Fruit fly (Drosophila melanogaster) whole organism, wandering third instar larva: ENCODE results near the gene Acam.

Experiments
- Abd-B ChIP-seq: fragments of >200 bp; optimal IDR thresholded peaks from 2 replicates; lab custom pipeline; 2017; ENCODE audit warnings: missing biosample characterization, missing genetic modification characterization
- CG32264 ChIP-seq: fragments of 200-800 bp; sonication (Bioruptor generic); optimal IDR thresholded peaks from 2 replicates; lab custom pipeline; 2016; ENCODE audit warnings: missing biosample characterization, missing genetic modification characterization
- CG9705 ChIP-seq: fragments of 200-800 bp; sonication (Bioruptor generic); optimal IDR thresholded peaks from 2 replicates; lab custom pipeline; 2018; ENCODE audit warnings: missing biosample characterization, mild to moderate bottlenecking, missing genetic modification characterization
- Dfd ChIP-seq: fragments of >200 bp; optimal IDR thresholded peaks from 2 replicates; lab custom pipeline; 2017; ENCODE audit warnings: missing biosample characterization, missing genetic modification characterization
- Dif ChIP-seq: fragments of 200-275, 200-300 bp; sonication (Bioruptor generic); optimal IDR thresholded peaks from 2 replicates; lab custom pipeline; 2018; ENCODE audit warnings: missing biosample characterization, missing genetic modification characterization; ENCODE audit not compliant: partially characterized antibody
- GATAd ChIP-seq: sonication (Bioruptor generic); optimal IDR thresholded peaks from 2 replicates; lab custom pipeline; 2016; ENCODE audit warnings: missing biosample characterization, missing genetic modification characterization
- HLH106 ChIP-seq: fragments of 200-800 bp; optimal IDR thresholded peaks from 3 replicates; lab custom pipeline; 2019; ENCODE audit warnings: missing biosample characterization, mild to moderate bottlenecking, missing genetic modification characterization, moderate library complexity
- Hnf4 ChIP-seq: fragments of 200-800 bp; sonication (Bioruptor generic); optimal IDR thresholded peaks from 2 replicates; lab custom pipeline; 2016; ENCODE audit warnings: missing biosample characterization, mild to moderate bottlenecking, missing genetic modification characterization
- Hr78 ChIP-seq: fragments of >200 bp; optimal IDR thresholded peaks from 2 replicates; lab custom pipeline; 2017; ENCODE audit warnings: missing biosample characterization, missing genetic modification characterization
- Hr83 ChIP-seq: fragments of 200-300 bp; sonication (Bioruptor generic); optimal IDR thresholded peaks from 2 replicates; lab custom pipeline; 2016; ENCODE audit warnings: missing biosample characterization, mild to moderate bottlenecking, missing genetic modification characterization, moderate library complexity; ENCODE audit not compliant: poor library complexity, severe bottlenecking
- Jra ChIP-seq: sonication (Bioruptor generic); optimal IDR thresholded peaks from 2 replicates; lab custom pipeline; 2016; ENCODE audit warnings: missing biosample characterization, missing genetic modification characterization
- Mio ChIP-seq: sonication (Bioruptor generic); optimal IDR thresholded peaks from 2 replicates; lab custom pipeline; 2016; ENCODE audit warnings: missing biosample characterization, missing genetic modification characterization
- Myc ChIP-seq: fragments of >200 bp; optimal IDR thresholded peaks from 2 replicates; lab custom pipeline; 2017
- OdsH ChIP-seq: fragments of 200-800 bp; sonication (Bioruptor generic); optimal IDR thresholded peaks from 2 replicates; lab custom pipeline; 2016; ENCODE audit warnings: missing biosample characterization, mild to moderate bottlenecking, missing genetic modification characterization
- Rel ChIP-seq, 2 experiments: fragments of 200-800 bp; sonication (Bioruptor generic) in 1 of 2; optimal IDR thresholded peaks; 2 replicates in 1 of 2; 3 replicates in 1 of 2; lab custom pipeline; 2016 to 2019; ENCODE audit warnings: mild to moderate bottlenecking in 2 of 2, missing biosample characterization in 2 of 2, missing genetic modification characterization in 2 of 2, moderate library complexity in 1 of 2
- Sp1 ChIP-seq: fragments of 200-800 bp; sonication (Bioruptor generic); optimal IDR thresholded peaks from 3 replicates; lab custom pipeline; 2019; ENCODE audit warnings: missing biosample characterization, mild to moderate bottlenecking, missing genetic modification characterization, moderate library complexity
- Vsx2 ChIP-seq: fragments of 200-300, 225-300 bp; sonication (Bioruptor generic); optimal IDR thresholded peaks from 2 replicates; lab custom pipeline; 2018; ENCODE audit warnings: missing biosample characterization, missing genetic modification characterization; ENCODE audit not compliant: partially characterized antibody
- brk ChIP-seq: fragments of 200-800 bp; sonication (Bioruptor generic); optimal IDR thresholded peaks from 2 replicates; lab custom pipeline; 2016; ENCODE audit warnings: missing biosample characterization, mild to moderate bottlenecking, missing genetic modification characterization
- dl ChIP-seq, 2 experiments: fragments of 175-275, 200-275 bp in 1 of 2; fragments of 200-275 bp in 1 of 2; sonication (Bioruptor generic); optimal IDR thresholded peaks; lab custom pipeline; 2018; ENCODE audit warnings: mild to moderate bottlenecking in 2 of 2, missing biosample characterization in 2 of 2, missing genetic modification characterization in 2 of 2, moderate library complexity in 2 of 2; ENCODE audit not compliant: partially characterized antibody in 2 of 2, insufficient read depth in 1 of 2
- dmrt93B ChIP-seq: fragments of 200-800 bp; sonication (Bioruptor generic); optimal IDR thresholded peaks from 2 replicates; lab custom pipeline; 2018; ENCODE audit warnings: missing biosample characterization, mild to moderate bottlenecking, missing genetic modification characterization
- dsf ChIP-seq: sonication (Bioruptor generic); optimal IDR thresholded peaks from 2 replicates; lab custom pipeline; 2016; ENCODE audit warnings: missing biosample characterization, missing genetic modification characterization, borderline replicate concordance
- ey ChIP-seq: fragments of 200-800 bp; sonication (Bioruptor generic); optimal IDR thresholded peaks from 2 replicates; lab custom pipeline; 2016; ENCODE audit warnings: missing biosample characterization, missing genetic modification characterization
- foxo ChIP-seq, 2 experiments: fragments of 200-800 bp; sonication (Bioruptor generic); optimal IDR thresholded peaks; 2 replicates in 1 of 2; 3 replicates in 1 of 2; lab custom pipeline; 2016 to 2017; ENCODE audit warnings: missing biosample characterization in 2 of 2, missing genetic modification characterization in 2 of 2
- fru ChIP-seq: fragments of 200-800 bp; sonication (Bioruptor generic); optimal IDR thresholded peaks from 3 replicates; lab custom pipeline; 2016; ENCODE audit warnings: missing biosample characterization, mild to moderate bottlenecking, missing genetic modification characterization
- h ChIP-seq: fragments of 200-800 bp; sonication (Bioruptor generic); optimal IDR thresholded peaks from 3 replicates; lab custom pipeline; 2016; ENCODE audit warnings: missing biosample characterization, mild to moderate bottlenecking, missing genetic modification characterization
- jim ChIP-seq: fragments of 175-275, 200-325 bp; sonication (Bioruptor generic); optimal IDR thresholded peaks from 2 replicates; lab custom pipeline; 2016; ENCODE audit warnings: missing biosample characterization, mild to moderate bottlenecking, missing genetic modification characterization
- pan ChIP-seq: fragments of >200 bp; optimal IDR thresholded peaks from 2 replicates; lab custom pipeline; 2017
- psq ChIP-seq: fragments of 200-800 bp; sonication (Bioruptor generic); optimal IDR thresholded peaks from 3 replicates; lab custom pipeline; 2017; ENCODE audit warnings: missing biosample characterization, mild to moderate bottlenecking, missing genetic modification characterization, moderate library complexity
- rgr ChIP-seq: fragments of 200-800 bp; sonication (Bioruptor generic); optimal IDR thresholded peaks from 3 replicates; lab custom pipeline; 2016; ENCODE audit warnings: missing biosample characterization, mild to moderate bottlenecking, missing genetic modification characterization
- sage ChIP-seq: fragments of 200-800 bp; sonication (Bioruptor generic); optimal IDR thresholded peaks from 2 replicates; lab custom pipeline; 2016; ENCODE audit warnings: missing biosample characterization, mild to moderate bottlenecking, missing genetic modification characterization
- sv ChIP-seq: fragments of 200-800 bp; sonication (Bioruptor generic); optimal IDR thresholded peaks from 3 replicates; lab custom pipeline; 2016; ENCODE audit warnings: missing biosample characterization, missing genetic modification characterization
- tai ChIP-seq: sonication (Bioruptor generic); optimal IDR thresholded peaks from 2 replicates; lab custom pipeline; 2016; ENCODE audit warnings: missing biosample characterization, missing genetic modification characterization
- woc ChIP-seq: sonication (Bioruptor generic); optimal IDR thresholded peaks from 2 replicates; lab custom pipeline; 2016; ENCODE audit warnings: missing biosample characterization, mild to moderate bottlenecking, missing genetic modification characterization

The Acam gene

DNA sequence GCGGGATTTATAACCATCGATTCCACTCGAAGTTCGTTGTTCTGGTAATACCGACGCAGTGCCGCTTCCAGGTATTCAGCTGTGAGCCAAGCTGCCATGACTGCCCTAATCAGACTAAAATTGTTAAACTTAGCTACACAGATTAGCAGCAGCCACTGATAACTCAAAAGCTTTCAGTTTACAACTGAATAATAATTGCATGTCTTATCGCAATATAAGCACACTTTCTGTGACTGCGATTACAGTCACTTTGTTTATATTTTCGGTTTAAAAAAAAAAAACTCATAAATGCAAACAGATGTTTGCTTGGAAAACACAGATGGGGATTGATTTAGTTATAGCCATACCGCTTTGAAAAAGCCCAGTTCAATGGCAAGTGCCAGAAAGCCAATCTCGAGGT is 22.4 kb upstream of the Acam start, which contains the start of gene CG31380:
Gene CG31380 (minus strand): TSS at position 101 of the 400 bp plus-strand sequence.
- TF ChIP-seq Hr83: no peak
- no peak for TF ChIP-seq Sp1
- TF ChIP-seq Myc: no peak
- TF ChIP-seq dmrt93B (GFP tag; lab: Kevin White, UChicago): no peak
- no peak for TF ChIP-seq psq (GFP tag; lab: Kevin White, UChicago)
- TF ChIP-seq Dfd: no peak
- TF ChIP-seq fru (GFP tag; lab: Kevin White, UChicago): no peak
- no peak for TF ChIP-seq ey (GFP tag; lab: Kevin White, UChicago)
- TF ChIP-seq Hr78 (GFP tag; lab: Kevin White, UChicago): no peak
- TF ChIP-seq sage: no peak
- no peak for TF ChIP-seq pan (lab: Kevin White, UChicago)
- TF ChIP-seq Vsx2: no peak

dm6 chr3R:25790371-25790770 is 21.3 kb upstream of the Acam start, which contains the start of gene CG31093:
TSS of gene CG31093 (minus strand) at chr3R:25790471.
- no peak for TF ChIP-seq Abd-B
- TF ChIP-seq pan (lab: Kevin White, UChicago): no peak
- TF ChIP-seq sage: no peak
- no peak for TF ChIP-seq brk (GFP tag; lab: Kevin White, UChicago)
- no peak for TF ChIP-seq dmrt93B (GFP tag; lab: Kevin White, UChicago)
- TF ChIP-seq Hr78 (GFP tag; lab: Kevin White, UChicago): no peak
- TF ChIP-seq Jra (GFP tag; lab: Kevin White, UChicago): no peak
- no peak for TF ChIP-seq Vsx2
- no peak for TF ChIP-seq h (GFP tag; lab: Kevin White, UChicago)
- no peak for TF ChIP-seq sv (GFP tag; lab: Kevin White, UChicago)
- no peak for TF ChIP-seq fru (GFP tag; lab: Kevin White, UChicago)
- TF ChIP-seq ey (GFP tag; lab: Kevin White, UChicago): no peak
- TF ChIP-seq Hnf4: no peak
- TF ChIP-seq OdsH (GFP tag; lab: Kevin White, UChicago): no peak
- no peak for TF ChIP-seq jim (GFP tag; lab: Kevin White, UChicago)
- no peak for TF ChIP-seq Dfd
- no peak for TF ChIP-seq HLH106 (tag; lab: Kevin White, UChicago)
- TF ChIP-seq Rel (GFP tag; optimal IDR thresholded peaks at IDR 0.05; lab: Kevin White, UChicago): no peak
- no peak for TF ChIP-seq Rel (tag; optimal IDR thresholded peaks at IDR 0.05; lab: Kevin White, UChicago)
- no peak for TF ChIP-seq CG32264 (GFP tag; lab: Kevin White, UChicago)
- no peak for TF ChIP-seq Mio (GFP tag; lab: Kevin White, UChicago)

DNA sequence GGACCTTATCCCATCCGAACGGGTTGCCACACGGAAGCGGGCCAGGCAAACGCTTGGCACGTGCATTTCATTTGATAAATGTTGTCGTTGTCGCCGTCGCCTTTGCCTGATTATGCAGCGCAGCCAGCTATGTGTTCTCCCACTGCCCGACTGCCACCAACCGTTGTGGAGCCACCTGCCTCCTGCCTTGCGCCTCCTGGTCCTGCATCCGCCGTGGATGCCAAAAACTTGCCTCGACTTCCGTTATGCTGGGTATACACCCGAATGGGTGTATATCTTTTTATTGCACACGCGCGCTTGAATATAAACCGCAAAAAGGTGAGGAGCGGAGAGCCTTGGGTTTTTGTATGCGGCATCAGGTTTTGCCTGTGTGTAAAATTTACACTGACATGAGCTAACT is 19.9 kb upstream of the Acam start:
- TF ChIP-seq Hnf4: no peak
- no peak for TF ChIP-seq Hr78 (GFP tag; lab: Kevin White, UChicago)
- TF ChIP-seq fru (GFP tag; lab: Kevin White, UChicago): no peak
- no peak for TF ChIP-seq Dif
- TF ChIP-seq h (GFP tag; lab: Kevin White, UChicago): no peak
- TF ChIP-seq HLH106 (tag; lab: Kevin White, UChicago): no peak

- no peak for TF ChIP-seq h (GFP tag; lab: Kevin White, UChicago)
- no peak for TF ChIP-seq woc
- TF ChIP-seq jim (GFP tag; lab: Kevin White, UChicago): no peak
- TF ChIP-seq dmrt93B (GFP tag; lab: Kevin White, UChicago): no peak
- TF ChIP-seq ey (GFP tag; lab: Kevin White, UChicago): no peak
- TF ChIP-seq tai (GFP tag; lab: Kevin White, UChicago): no peak
- no peak for TF ChIP-seq psq (GFP tag; lab: Kevin White, UChicago)
- TF ChIP-seq Dif: no peak
- TF ChIP-seq OdsH (GFP tag; lab: Kevin White, UChicago): no peak
- TF ChIP-seq Rel (GFP tag; optimal IDR thresholded peaks at IDR 0.05; lab: Kevin White, UChicago): no peak
- no peak for TF ChIP-seq Rel (tag; optimal IDR thresholded peaks at IDR 0.05; lab: Kevin White, UChicago)
- no peak for TF ChIP-seq dsf
- TF ChIP-seq foxo (GFP tag; optimal IDR thresholded peaks at IDR 0.05; lab: Kevin White, UChicago): no peak
- no peak for TF ChIP-seq fru (GFP tag; lab: Kevin White, UChicago)
- no peak for TF ChIP-seq GATAd
- TF ChIP-seq Mio (GFP tag; lab: Kevin White, UChicago): no peak
Measured at dm6 chr3R:25806145-25806544, 5.6 kb upstream of the Acam start, which contains the start of gene BG642167. TSS of gene BG642167 (plus strand) at chr3R:25806445.

DNA sequence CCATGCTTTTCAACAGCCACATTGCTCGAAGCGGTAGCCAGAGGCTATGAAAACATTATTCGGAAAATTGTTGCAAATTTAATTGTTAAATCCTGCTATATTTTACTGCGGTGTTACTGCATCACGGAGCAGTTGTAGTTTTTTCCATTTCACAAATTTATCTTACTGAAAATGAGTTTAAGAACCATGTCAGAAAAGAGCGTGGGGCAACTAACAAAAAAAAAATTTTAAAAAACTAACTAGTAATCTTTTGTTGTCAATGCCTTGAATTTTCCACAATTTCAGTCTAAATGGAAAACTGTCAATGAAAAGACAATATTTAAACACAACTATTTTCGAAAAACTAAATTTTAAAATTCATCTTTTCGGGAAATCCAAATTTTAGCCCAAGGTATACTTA is 915 bp upstream of the Acam start, which contains the start of gene CG5024:
Gene CG5024 (plus strand): TSS at position 301 of the 400 bp plus-strand sequence.
- no peak for TF ChIP-seq tai (GFP tag; lab: Kevin White, UChicago)
- no peak for TF ChIP-seq Hr83
- TF ChIP-seq dl (GFP tag; optimal IDR thresholded peaks at IDR 0.05; lab: Kevin White, UChicago; ENCODE audit: insufficient read depth in 1 of 2, partially characterized antibody in 2 of 2): no peak
- TF ChIP-seq Mio (GFP tag; lab: Kevin White, UChicago): no peak
- TF ChIP-seq rgr: no peak
- no peak for TF ChIP-seq Vsx2
- TF ChIP-seq GATAd: no peak
- TF ChIP-seq pan (lab: Kevin White, UChicago): no peak
- no peak for TF ChIP-seq CG9705 (GFP tag; lab: Kevin White, UChicago)
- no peak for TF ChIP-seq sv (GFP tag; lab: Kevin White, UChicago)
- no peak for TF ChIP-seq CG32264 (GFP tag; lab: Kevin White, UChicago)
- no peak for TF ChIP-seq Dfd
- no peak for TF ChIP-seq dsf
